Fruit fly (Drosophila melanogaster): Measurements from ENCODE around the gene SmB.

SmB gene

dm6 chr2L:10442048-10442790 is 15.8 kb upstream of the SmB start, which contains the start of gene loh:
TSS of gene loh (plus strand) at chr2L:10442534.
- TF ChIP-seq psq (optimal IDR thresholded peaks at IDR 0.05): no peak

dm6 chr2L:10439174-10439573 is 12.7 kb upstream of the SmB start, which contains the start of gene Nse4:
TSS of gene Nse4 (plus strand) at chr2L:10439440.
- TF ChIP-seq Myc (optimal IDR thresholded peaks at IDR 0.05) (no peak), ttk (optimal IDR thresholded peaks at IDR 0.05) (no peak), Sin3A (optimal IDR thresholded peaks at IDR 0.05) (no peak), h (optimal IDR thresholded peaks at IDR 0.05) (no peak), psq (optimal IDR thresholded peaks at IDR 0.05) (no peak), insv (optimal IDR thresholded peaks at IDR 0.05) (no peak)

dm6 chr2L:10437317-10437716 is 10.9 kb upstream of the SmB start, which contains the start of gene STUB1:
TSS of gene STUB1 (plus strand) at chr2L:10437548.
- no peak for TF ChIP-seq h (optimal IDR thresholded peaks at IDR 0.05)
- no peak for TF ChIP-seq ttk (optimal IDR thresholded peaks at IDR 0.05)
- no peak for TF ChIP-seq psq (optimal IDR thresholded peaks at IDR 0.05)
- TF ChIP-seq insv (optimal IDR thresholded peaks at IDR 0.05): no peak
- no peak for TF ChIP-seq Myc (optimal IDR thresholded peaks at IDR 0.05)
- TF ChIP-seq Sin3A (optimal IDR thresholded peaks at IDR 0.05): no peak

dm6 chr2L:10435606-10436160 is 9.3 kb upstream of the SmB start, which contains the start of the genes TBC1D16 and holn1:
TSS of gene TBC1D16 (minus strand) at chr2L:10435656.
TSS of gene holn1 (plus strand) at chr2L:10435995.
- TF ChIP-seq h (optimal IDR thresholded peaks at IDR 0.05): no peak
- no peak for TF ChIP-seq insv (optimal IDR thresholded peaks at IDR 0.05)
- TF ChIP-seq ttk (optimal IDR thresholded peaks at IDR 0.05): no peak
- no peak for TF ChIP-seq Sin3A (optimal IDR thresholded peaks at IDR 0.05)
- no peak for TF ChIP-seq Myc (optimal IDR thresholded peaks at IDR 0.05)
- no peak for TF ChIP-seq psq (optimal IDR thresholded peaks at IDR 0.05)

- no peak for TF ChIP-seq ttk (optimal IDR thresholded peaks at IDR 0.05)
- TF ChIP-seq insv (optimal IDR thresholded peaks at IDR 0.05): no peak
- TF ChIP-seq psq (optimal IDR thresholded peaks at IDR 0.05): no peak
- TF ChIP-seq h (optimal IDR thresholded peaks at IDR 0.05): no peak
- TF ChIP-seq Sin3A (optimal IDR thresholded peaks at IDR 0.05): no peak
- no peak for TF ChIP-seq Myc (optimal IDR thresholded peaks at IDR 0.05)
Observed at dm6 chr2L:10430802-10431476, 4.5 kb upstream of the SmB start, which contains the start of the genes Bug22 and TfIIB. TSS of gene Bug22 (minus strand) at chr2L:10430918. TSS of gene TfIIB (plus strand) at chr2L:10431338.

dm6 chr2L:10428528-10428927 is 2.1 kb upstream of the SmB start, which contains the start of gene CG5188:
TSS of gene CG5188 (plus strand) at chr2L:10428829.
- no peak for TF ChIP-seq Sin3A (optimal IDR thresholded peaks at IDR 0.05)
- TF ChIP-seq insv (optimal IDR thresholded peaks at IDR 0.05): no peak
- no peak for TF ChIP-seq psq (optimal IDR thresholded peaks at IDR 0.05)
- no peak for TF ChIP-seq Myc (optimal IDR thresholded peaks at IDR 0.05)
- TF ChIP-seq ttk (optimal IDR thresholded peaks at IDR 0.05): no peak
- no peak for TF ChIP-seq h (optimal IDR thresholded peaks at IDR 0.05)

dm6 chr2L:10425599-10425998 is 828 bp downstream of the SmB start:
- TF ChIP-seq Myc (optimal IDR thresholded peaks at IDR 0.05): no peak

- no peak for TF ChIP-seq Sin3A (optimal IDR thresholded peaks at IDR 0.05)
Observed at dm6 chr2L:10422643-10423606, 3.5 kb downstream of the SmB start, which contains the start of the genes pie and Wdfy2. TSS of gene pie (minus strand) at chr2L:10422780. TSS of gene Wdfy2 (plus strand) at chr2L:10423291.

dm6 chr2L:10418981-10419380 is 7.4 kb downstream of the SmB start, which contains the start of gene RfC3:
TSS of gene RfC3 (plus strand) at chr2L:10419190.
- TF ChIP-seq Sin3A (optimal IDR thresholded peaks at IDR 0.05) (no peak), h (optimal IDR thresholded peaks at IDR 0.05) (no peak), Myc (optimal IDR thresholded peaks at IDR 0.05) (no peak), insv (optimal IDR thresholded peaks at IDR 0.05) (no peak), psq (optimal IDR thresholded peaks at IDR 0.05) (no peak), ttk (optimal IDR thresholded peaks at IDR 0.05) (no peak)

- TF ChIP-seq insv (optimal IDR thresholded peaks at IDR 0.05): no peak
- no peak for TF ChIP-seq Myc (optimal IDR thresholded peaks at IDR 0.05)
- no peak for TF ChIP-seq psq (optimal IDR thresholded peaks at IDR 0.05)
- no peak for TF ChIP-seq Sin3A (optimal IDR thresholded peaks at IDR 0.05)
- no peak for TF ChIP-seq h (optimal IDR thresholded peaks at IDR 0.05)
- no peak for TF ChIP-seq ttk (optimal IDR thresholded peaks at IDR 0.05)
Observed at dm6 chr2L:10413251-10414127, 12.9 kb downstream of the SmB start, which contains the start of the genes CG5355 and Klp31E. TSS of gene CG5355 (minus strand) at chr2L:10413463. TSS of gene Klp31E (plus strand) at chr2L:10414017.

All from Kc167 (cell line).